Worm (Caenorhabditis elegans) whole organism, mixed stage, embryonic: ENCODE measurements around the gene B0286.1.

ENCODE experiments used
- M03D4.4 ChIP-seq: sonication (generic microtip); optimal IDR thresholded peaks from 2 replicates; lab custom pipeline; 2017; ENCODE audit warnings: mild to moderate bottlenecking, missing genetic modification characterization, missing compliant biosample characterization
- lsy-2 ChIP-seq: fragments of 150-350 bp; optimal IDR thresholded peaks from 2 replicates; lab custom pipeline; 2014; ENCODE audit warnings: missing biosample characterization, missing genetic modification characterization
- snpc-4 ChIP-seq: fragments of 150-350 bp; optimal IDR thresholded peaks from 2 replicates; lab custom pipeline; 2014; ENCODE audit warnings: missing biosample characterization, missing genetic modification characterization

- TF ChIP-seq M03D4.4 (tag; lab: Kevin White, UChicago) = no peak
- TF ChIP-seq snpc-4 (tag; lab: Kevin White, UChicago) = no peak
- no peak for TF ChIP-seq lsy-2
Measured at ce11 chrII:4392526-4393057, 14.3 kb downstream of the B0286.1 start, which contains the start of gene mlt-7.
